Worm (Caenorhabditis elegans): ENCODE measurements around the gene C09F12.3.

Gene C09F12.3

ce11 chrX:11001750-11002149 is 40.9 kb downstream of the C09F12.3 start, which contains the start of gene col-177:
col-177 (minus strand) TSS chrX:11001850.
- no peak for TF ChIP-seq eor-1 (tag; optimal IDR thresholded peaks at IDR 0.05)
- TF ChIP-seq mml-1 (tag; optimal IDR thresholded peaks at IDR 0.05): no peak
- no peak for TF ChIP-seq nhr-23 (tag; optimal IDR thresholded peaks at IDR 0.05)
- TF ChIP-seq nfya-1 (tag; optimal IDR thresholded peaks at IDR 0.05; ENCODE audit: insufficient read depth): no peak
- no peak for TF ChIP-seq nhr-77 (tag; optimal IDR thresholded peaks at IDR 0.05)
- no peak for TF ChIP-seq elt-2 (tag; optimal IDR thresholded peaks at IDR 0.05)
- no peak for TF ChIP-seq ceh-9 (tag; optimal IDR thresholded peaks at IDR 0.05)
- TF ChIP-seq ztf-4 (tag; optimal IDR thresholded peaks at IDR 0.05): no peak
- no peak for TF ChIP-seq daf-12 (tag; optimal IDR thresholded peaks at IDR 0.05)
- TF ChIP-seq egl-27 (tag; optimal IDR thresholded peaks at IDR 0.05): no peak
- no peak for TF ChIP-seq ceh-28 (tag; optimal IDR thresholded peaks at IDR 0.05)
- no peak for TF ChIP-seq lin-39 (tag; optimal IDR thresholded peaks at IDR 0.05)
- TF ChIP-seq elt-1 (tag; optimal IDR thresholded peaks at IDR 0.05): no peak

ce11 chrX:10999176-10999575 is 43.5 kb downstream of the C09F12.3 start, which contains the start of gene F59F3.6:
F59F3.6 (minus strand) TSS chrX:10999276.
- TF ChIP-seq tbx-2 (tag; optimal IDR thresholded peaks at IDR 0.05) (peak; percentile 38), nhr-43 (tag; optimal IDR thresholded peaks at IDR 0.05; ENCODE audit: poor library complexity, severe bottlenecking) (no peak)

ce11 chrX:10992177-10992576 is 50.5 kb downstream of the C09F12.3 start, which contains the start of gene ver-3:
ver-3 (plus strand) TSS chrX:10992477.
- TF ChIP-seq pha-4 (tag; optimal IDR thresholded peaks at IDR 0.05): no peak
- TF ChIP-seq ztf-11 (tag; optimal IDR thresholded peaks at IDR 0.05): no peak
- TF ChIP-seq nhr-11 (tag; optimal IDR thresholded peaks at IDR 0.05): no peak
- TF ChIP-seq nhr-12 (tag; optimal IDR thresholded peaks at IDR 0.05): no peak
- TF ChIP-seq skn-1 (tag; optimal IDR thresholded peaks at IDR 0.05): no peak
- no peak for TF ChIP-seq fkh-10 (GFP tag; optimal IDR thresholded peaks at IDR 0.05)
- TF ChIP-seq sea-2 (GFP tag; optimal IDR thresholded peaks at IDR 0.05): no peak
- no peak for TF ChIP-seq R02D3.7 (tag; optimal IDR thresholded peaks at IDR 0.05)

DNA sequence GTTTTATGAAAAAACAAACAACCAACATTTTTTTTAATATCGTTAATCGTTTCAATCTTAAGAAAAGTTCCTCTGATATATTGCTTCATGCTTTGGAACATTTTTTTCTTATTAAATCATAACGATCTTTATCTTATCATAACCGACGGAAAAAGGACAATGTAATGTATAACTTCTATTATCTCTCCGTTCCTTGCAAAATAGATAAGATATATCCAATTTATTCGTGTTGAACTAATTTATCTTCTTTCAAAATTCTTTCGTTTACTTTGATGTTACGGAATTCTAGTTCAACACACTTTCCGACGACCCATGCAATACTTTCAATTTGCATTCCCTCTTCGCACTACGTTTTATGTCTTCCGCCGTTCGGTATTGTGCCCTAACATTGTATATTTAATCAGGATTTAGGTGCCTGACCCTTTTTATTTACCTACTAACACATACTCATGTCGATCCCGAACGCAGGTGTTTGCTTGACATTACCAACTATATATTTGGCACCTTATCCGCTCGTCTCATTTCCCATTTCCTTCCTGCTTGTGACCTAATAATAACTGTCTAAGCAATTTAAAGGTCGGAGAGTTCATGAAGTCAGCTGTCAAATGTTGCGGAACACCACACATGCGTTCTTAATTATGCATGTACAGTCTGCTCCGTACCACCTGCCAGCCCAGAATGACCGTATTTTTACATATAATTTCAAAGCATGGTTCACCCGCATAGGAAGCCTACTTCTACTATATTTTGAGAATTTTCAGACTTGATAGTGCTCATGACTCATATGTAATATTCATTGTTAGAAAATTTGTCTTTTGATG is 51.1 kb downstream of the C09F12.3 start:
- TF ChIP-seq elt-3 (tag; optimal IDR thresholded peaks at IDR 0.05): peak in 1 of 3 experiments; percentile 85
- TF ChIP-seq pha-4 (tag; optimal IDR thresholded peaks at IDR 0.05): peak; percentile 5
- no peak for TF ChIP-seq egl-27 (tag; optimal IDR thresholded peaks at IDR 0.05)

- TF ChIP-seq elt-3 (tag; optimal IDR thresholded peaks at IDR 0.05): no peak
- TF ChIP-seq tbx-2 (tag; optimal IDR thresholded peaks at IDR 0.05): no peak
- TF ChIP-seq unc-62 (GFP tag; optimal IDR thresholded peaks at IDR 0.05): no peak
- TF ChIP-seq zag-1 (tag; optimal IDR thresholded peaks at IDR 0.05): no peak
- no peak for TF ChIP-seq nhr-237 (tag; optimal IDR thresholded peaks at IDR 0.05)
- TF ChIP-seq mdl-1 (tag; optimal IDR thresholded peaks at IDR 0.05): no peak
- no peak for TF ChIP-seq egl-5 (tag; optimal IDR thresholded peaks at IDR 0.05)
- TF ChIP-seq fkh-10 (GFP tag; optimal IDR thresholded peaks at IDR 0.05): no peak
- TF ChIP-seq ceh-9 (tag; optimal IDR thresholded peaks at IDR 0.05): no peak
- TF ChIP-seq ceh-16 (tag; optimal IDR thresholded peaks at IDR 0.05): no peak
- TF ChIP-seq elt-2 (tag; optimal IDR thresholded peaks at IDR 0.05): no peak
- no peak for TF ChIP-seq pqm-1 (tag; optimal IDR thresholded peaks at IDR 0.05)
- TF ChIP-seq ama-1 (optimal IDR thresholded peaks at IDR 0.05): no peak
- no peak for TF ChIP-seq daf-12 (tag; optimal IDR thresholded peaks at IDR 0.05)
- no peak for TF ChIP-seq nhr-23 (tag; optimal IDR thresholded peaks at IDR 0.05)
- no peak for TF ChIP-seq ceh-28 (tag; optimal IDR thresholded peaks at IDR 0.05)
- TF ChIP-seq ztf-4 (tag; optimal IDR thresholded peaks at IDR 0.05): no peak
- no peak for TF ChIP-seq nhr-77 (tag; optimal IDR thresholded peaks at IDR 0.05)
These were observed 51.9 kb downstream of the C09F12.3 start for ce11 chrX:10990855-10991176.

All from whole organism, L3 larva.